Worm (Caenorhabditis elegans) whole organism, young adult: ENCODE results near the gene cblc-1.

Experiments used
- F52B5.7 ChIP-seq: sonication (generic microtip); optimal IDR thresholded peaks from 2 replicates; lab custom pipeline; 2016; ENCODE audit warnings: mild to moderate bottlenecking, missing genetic modification characterization, missing compliant biosample characterization
- Y67H2A.10 ChIP-seq: fragments of 200-800 bp; sonication (Bioruptor generic); conservative IDR thresholded peaks from 2 replicates; pipeline ENCODE4 v1.3.6; 2022; ENCODE audit warnings: missing genetic modification reagents, missing genetic modification characterization, missing compliant biosample characterization
- akir-1 ChIP-seq: fragments of 200-800 bp; sonication (Bioruptor generic); optimal IDR thresholded peaks from 2 replicates; lab custom pipeline; 2018; ENCODE audit warnings: mild to moderate bottlenecking, missing genetic modification characterization, moderate library complexity, missing compliant biosample characterization
- ama-1 ChIP-seq, 3 experiments: fragments of 150-350 bp in 1 of 3; sonication (generic microtip) in 2 of 3; optimal IDR thresholded peaks; 2 replicates each; lab custom pipeline; 2014 to 2018; ENCODE audit warnings: missing biosample characterization in 2 of 3, missing genetic modification characterization in 2 of 3, missing genetic modification reagents in 2 of 3
- efl-1 ChIP-seq: fragments of 150-350 bp; optimal IDR thresholded peaks from 2 replicates; lab custom pipeline; 2014; ENCODE audit warnings: missing biosample characterization, missing genetic modification reagents, missing genetic modification characterization
- ekl-4 ChIP-seq: fragments of 200-800 bp; sonication (Bioruptor generic); IDR thresholded peaks from 2 replicates; pipeline ENCODE4 v1.3.6; 2022; ENCODE audit warnings: missing genetic modification reagents, missing genetic modification characterization, missing compliant biosample characterization
- fkh-3 ChIP-seq: sonication (generic microtip); optimal IDR thresholded peaks from 2 replicates; lab custom pipeline; 2016; ENCODE audit warnings: mild to moderate bottlenecking, missing genetic modification characterization, missing compliant biosample characterization
- him-1 ChIP-seq: sonication (generic microtip); optimal IDR thresholded peaks from 2 replicates; lab custom pipeline; 2016; ENCODE audit warnings: missing genotype, missing genetic modification reagents, missing genetic modification characterization, missing compliant biosample characterization
- hsf-1 ChIP-seq: fragments of 200-800 bp; sonication (Bioruptor generic); IDR thresholded peaks from 2 replicates; pipeline ENCODE4 v1.3.6; 2022; ENCODE audit warnings: missing genetic modification reagents, missing genetic modification characterization, missing compliant biosample characterization
- snpc-4 ChIP-seq, 5 experiments: fragments of 150-350 bp in 1 of 5; sonication (generic microtip) in 4 of 5; optimal IDR thresholded peaks; 2 replicates each; lab custom pipeline; 2014 to 2018; ENCODE audit warnings: missing genetic modification characterization in 5 of 5, missing biosample characterization in 3 of 5, antibody characterized with exemption in 2 of 5, mild to moderate bottlenecking in 2 of 5, missing compliant biosample characterization in 2 of 5, missing genotype in 2 of 5, moderate library complexity in 2 of 5, missing genetic modification reagents in 1 of 5
- unc-62 ChIP-seq: fragments of 150-350 bp; optimal IDR thresholded peaks from 2 replicates; lab custom pipeline; 2014; ENCODE audit warnings: missing biosample characterization, missing genetic modification reagents, missing genetic modification characterization
- ztf-18 ChIP-seq: sonication (generic microtip); optimal IDR thresholded peaks from 2 replicates; lab custom pipeline; 2016; ENCODE audit warnings: missing genotype, mild to moderate bottlenecking, missing genetic modification characterization, missing compliant biosample characterization

ce11 chrII:4931286-4931685, 9.7 kb downstream of the cblc-1 start:
- TF ChIP-seq hsf-1 (GFP tag; lab: Robert Waterston, UW) (no peak), akir-1 (GFP tag; lab: Kevin White, UChicago) (no peak), ztf-18 (tag; lab: Kevin White, UChicago) (no peak), fkh-3 (tag; lab: Kevin White, UChicago) (no peak), Y67H2A.10 (GFP tag; lab: Robert Waterston, UW) (no peak), efl-1 (GFP tag; lab: Kevin White, UChicago) (no peak), snpc-4 (GFP tag; optimal IDR thresholded peaks at IDR 0.05; lab: Kevin White, UChicago) (no peak), snpc-4 (tag; optimal IDR thresholded peaks at IDR 0.05; lab: Kevin White, UChicago) (no peak), ekl-4 (no peak), unc-62 (GFP tag; lab: Kevin White, UChicago) (no peak), F52B5.7 (no peak), ama-1 (optimal IDR thresholded peaks at IDR 0.05; lab: Kevin White, UChicago) (no peak), ama-1 (GFP tag; optimal IDR thresholded peaks at IDR 0.05; lab: Kevin White, UChicago) (no peak), him-1 (no peak)
